Worm (Caenorhabditis elegans) whole organism, young adult: ENCODE data around the gene cul-2.

Experiments
- T26A5.8 ChIP-seq: sonication (generic microtip); optimal IDR thresholded peaks from 2 replicates; lab custom pipeline; 2016; ENCODE audit warnings: missing genetic modification characterization, missing compliant biosample characterization
- mxl-1 ChIP-seq: sonication (generic microtip); optimal IDR thresholded peaks from 2 replicates; lab custom pipeline; 2016; ENCODE audit warnings: missing genetic modification characterization, missing compliant biosample characterization
- nhr-90 ChIP-seq: sonication (generic microtip); optimal IDR thresholded peaks from 2 replicates; lab custom pipeline; 2016; ENCODE audit warnings: missing genotype, mild to moderate bottlenecking, missing genetic modification characterization, missing compliant biosample characterization
- repo-1 ChIP-seq: sonication (generic microtip); optimal IDR thresholded peaks from 2 replicates; lab custom pipeline; 2017; ENCODE audit warnings: mild to moderate bottlenecking, missing genetic modification characterization, missing compliant biosample characterization
- tbp1 ChIP-seq: fragments of 200-800 bp; sonication (Bioruptor generic); optimal IDR thresholded peaks from 2 replicates; lab custom pipeline; 2018; ENCODE audit warnings: mild to moderate bottlenecking, missing genetic modification characterization, missing compliant biosample characterization

DNA sequence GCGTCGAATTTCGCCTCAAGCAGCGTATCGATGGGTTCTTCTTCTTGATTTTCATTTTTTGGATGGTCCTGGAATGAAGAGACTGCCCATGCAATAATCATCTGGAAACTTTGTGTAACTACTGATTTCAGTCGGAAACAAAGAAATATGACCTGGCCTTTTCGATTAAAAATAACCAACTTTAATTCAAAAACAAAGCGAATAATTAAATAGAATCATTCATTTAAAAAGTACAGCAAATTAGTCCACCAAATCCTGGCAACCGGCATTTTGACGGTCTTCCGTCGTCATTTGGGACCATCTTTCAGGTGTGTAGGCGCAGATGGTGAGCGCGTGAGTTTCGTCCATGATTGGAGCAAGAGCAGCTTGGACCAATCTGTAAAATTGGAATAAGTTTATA lies 45.5 kb upstream of the cul-2 start, which contains the start of gene acbp-5:
- TF ChIP-seq repo-1 (no peak), T26A5.8 (no peak), tbp1 (GFP tag; lab: Kevin White, UChicago) (no peak), nhr-90 (tag; lab: Kevin White, UChicago) (no peak), mxl-1 (no peak)
